Fruit fly (Drosophila melanogaster): ENCODE measurements around the gene CG43999.

Gene CG43999

dm6 chr3R:23889922-23890321 is 38.9 kb downstream of the CG43999 start, which contains the start of gene Pli:
Pli (minus strand) TSS chr3R:23890052.
- TF ChIP-seq CG15336 (GFP tag; IDR thresholded peaks at IDR 0.05) (no peak), vri (GFP tag; optimal IDR thresholded peaks at IDR 0.05) (peak; percentile 8), CG3032 (tag; optimal IDR thresholded peaks at IDR 0.05) (peak; percentile 13), fd85E (GFP tag; optimal IDR thresholded peaks at IDR 0.05) (peak; percentile 41), Gug (GFP tag; IDR thresholded peaks at IDR 0.05) (no peak), Eip75B (GFP tag; optimal IDR thresholded peaks at IDR 0.05) (peak; percentile 1), CG6854 (GFP tag; optimal IDR thresholded peaks at IDR 0.05) (peak; percentile 57), fkh (GFP tag; optimal IDR thresholded peaks at IDR 0.05) (peak; percentile 78), fd59A (GFP tag; optimal IDR thresholded peaks at IDR 0.05) (no peak), ss (GFP tag; optimal IDR thresholded peaks at IDR 0.05) (peak in 1 of 2 experiments; percentile 1), svp (GFP tag) (peak; percentile 76), CG11902 (GFP tag; optimal IDR thresholded peaks at IDR 0.05) (no peak), Sox15 (GFP tag; optimal IDR thresholded peaks at IDR 0.05) (no peak), Met (GFP tag; optimal IDR thresholded peaks at IDR 0.05) (no peak), Eip78C (GFP tag) (peak; percentile 54), CG9139 (GFP tag; optimal IDR thresholded peaks at IDR 0.05) (peak; percentile 37), dsx (GFP tag; optimal IDR thresholded peaks at IDR 0.05; ENCODE audit: poor library complexity, severe bottlenecking) (peak; percentile 56), CG16779 (tag; optimal IDR thresholded peaks at IDR 0.05) (no peak), esn (GFP tag; optimal IDR thresholded peaks at IDR 0.05) (peak; percentile 15), CG3919 (GFP tag; optimal IDR thresholded peaks at IDR 0.05) (peak; percentile 17), Hr4 (GFP tag; optimal IDR thresholded peaks at IDR 0.05) (no peak), CG6808 (GFP tag; optimal IDR thresholded peaks at IDR 0.05) (peak; percentile 4), Blimp-1 (GFP tag; optimal IDR thresholded peaks at IDR 0.05) (no peak), Sox14 (GFP tag; optimal IDR thresholded peaks at IDR 0.05) (peak; percentile 68), CG10631 (GFP tag; optimal IDR thresholded peaks at IDR 0.05) (no peak)

DNA sequence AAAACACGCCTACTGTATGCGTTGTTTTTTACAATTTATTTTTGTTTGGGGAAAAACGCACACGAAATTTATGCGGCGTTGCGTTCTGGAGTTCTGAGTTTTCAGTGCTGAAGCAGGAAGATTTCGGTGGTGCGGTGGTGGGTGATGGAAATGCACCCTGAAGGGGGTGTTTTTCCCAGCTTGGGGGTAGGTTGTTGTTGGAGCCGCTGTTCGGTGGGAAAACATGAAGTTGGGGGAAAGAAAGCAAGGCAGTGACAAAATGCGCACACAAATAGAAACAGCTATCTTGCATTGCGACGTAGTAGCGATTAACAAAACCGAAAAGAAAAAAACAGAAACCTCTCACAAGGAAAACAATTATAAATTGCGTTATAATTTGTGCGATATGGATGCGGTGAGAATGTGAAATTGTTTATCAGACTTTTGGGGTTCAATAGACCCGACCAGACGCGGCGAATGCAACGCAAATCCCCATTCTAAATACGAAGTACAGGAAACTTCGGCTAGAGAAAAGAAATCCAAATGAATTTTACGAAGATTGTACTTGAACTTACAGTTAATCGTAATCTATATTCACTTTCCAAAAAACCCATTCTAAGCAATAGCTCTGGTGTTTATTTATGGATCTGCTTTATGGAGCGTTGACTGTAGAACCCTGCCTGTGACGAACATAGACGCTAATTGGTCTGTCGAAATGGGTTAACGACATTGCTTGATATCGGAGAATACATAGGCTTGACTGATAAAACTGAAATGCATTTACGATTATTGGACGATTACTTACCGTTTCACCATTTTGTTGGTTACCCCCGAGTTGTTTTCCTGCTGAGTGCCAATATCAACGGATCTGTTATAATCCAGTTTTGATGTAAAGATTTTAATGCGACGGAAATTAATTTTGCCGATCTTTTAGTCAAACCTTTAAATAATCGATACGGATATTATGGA is 40.3 kb downstream of the CG43999 start:
- TF ChIP-seq CG1621 (tag; optimal IDR thresholded peaks at IDR 0.05), result no peak
- peak; percentile 27; the same call in 2 of the 3 replicates for TF ChIP-seq CG8119 (GFP tag; IDR thresholded peaks at IDR 0.05)
- no peak for TF ChIP-seq CG3032 (tag; optimal IDR thresholded peaks at IDR 0.05)
- TF ChIP-seq Lpt (GFP tag; optimal IDR thresholded peaks at IDR 0.05), result no peak
- TF ChIP-seq esn (GFP tag; optimal IDR thresholded peaks at IDR 0.05), result peak; percentile 75
- peak; percentile 59 for TF ChIP-seq topi (GFP tag; optimal IDR thresholded peaks at IDR 0.05)
- peak; percentile 11 for TF ChIP-seq Ets96B (tag; optimal IDR thresholded peaks at IDR 0.05)
- no peak for TF ChIP-seq ss (GFP tag; optimal IDR thresholded peaks at IDR 0.05)
- TF ChIP-seq CG11294 (GFP tag; IDR thresholded peaks at IDR 0.05), result no peak
- peak; percentile 73 for TF ChIP-seq CG31627 (GFP tag; optimal IDR thresholded peaks at IDR 0.05)
- no peak for TF ChIP-seq fd59A (GFP tag; optimal IDR thresholded peaks at IDR 0.05)
- TF ChIP-seq Hr38 (GFP tag; optimal IDR thresholded peaks at IDR 0.05), result no peak
- TF ChIP-seq salr (GFP tag; optimal IDR thresholded peaks at IDR 0.05), result no peak
- TF ChIP-seq eg (GFP tag; IDR thresholded peaks at IDR 0.05), result peak; percentile 64
- no peak for TF ChIP-seq CG8319 (GFP tag; optimal IDR thresholded peaks at IDR 0.05)
- TF ChIP-seq fd85E (GFP tag; optimal IDR thresholded peaks at IDR 0.05), result no peak
- no peak for TF ChIP-seq achi (GFP tag; optimal IDR thresholded peaks at IDR 0.05)
- TF ChIP-seq svp (GFP tag), result peak; percentile 78
- TF ChIP-seq CG11762 (GFP tag; optimal IDR thresholded peaks at IDR 0.05; ENCODE audit: insufficient read depth), result no peak
- no peak for TF ChIP-seq CG9139 (GFP tag; optimal IDR thresholded peaks at IDR 0.05)
- no peak for TF ChIP-seq dsx (GFP tag; optimal IDR thresholded peaks at IDR 0.05; ENCODE audit: poor library complexity, severe bottlenecking)
- TF ChIP-seq Eip93F (GFP tag; optimal IDR thresholded peaks at IDR 0.05), result peak; percentile 83
- TF ChIP-seq Ets21C (GFP tag; optimal IDR thresholded peaks at IDR 0.05), result peak; percentile 43
- peak; percentile 73 for TF ChIP-seq Sox102F (GFP tag; optimal IDR thresholded peaks at IDR 0.05)
- TF ChIP-seq pdm3 (GFP tag; optimal IDR thresholded peaks at IDR 0.05), result peak; percentile 34
- peak; percentile 46; the same call in 1 of the 2 replicates for TF ChIP-seq CG15336 (GFP tag; IDR thresholded peaks at IDR 0.05)
- TF ChIP-seq CG32006 (GFP tag; optimal IDR thresholded peaks at IDR 0.05), result peak; percentile 35
- TF ChIP-seq Sox15 (GFP tag; optimal IDR thresholded peaks at IDR 0.05), result peak; percentile 25
- TF ChIP-seq Smox (GFP tag; optimal IDR thresholded peaks at IDR 0.05), result peak; percentile 66
- no peak for TF ChIP-seq Gug (GFP tag; IDR thresholded peaks at IDR 0.05)
- TF ChIP-seq cyc (GFP tag; optimal IDR thresholded peaks at IDR 0.05), result peak; percentile 80
- TF ChIP-seq CG11902 (GFP tag; optimal IDR thresholded peaks at IDR 0.05), result no peak
- peak; percentile 41 for TF ChIP-seq CG3919 (GFP tag; optimal IDR thresholded peaks at IDR 0.05)
- peak; percentile 22 for TF ChIP-seq CG7368 (GFP tag; optimal IDR thresholded peaks at IDR 0.05)
